Fruit fly (Drosophila melanogaster) whole organism, prepupa: ENCODE data around the gene CG10286.

Source experiments
- Blimp-1 ChIP-seq: fragments of 200-800 bp; sonication (Bioruptor generic); optimal IDR thresholded peaks from 3 replicates; lab custom pipeline; 2017; ENCODE audit warnings: missing biosample characterization, missing genetic modification characterization, mild to moderate bottlenecking, moderate library complexity, missing genetic modification reagents
- CG10631 ChIP-seq: fragments of 200-800 bp; sonication (Bioruptor generic); optimal IDR thresholded peaks from 2 replicates; lab custom pipeline; 2016; ENCODE audit warnings: missing biosample characterization, missing genetic modification characterization
- CG15336 ChIP-seq: fragments of 200-800 bp; sonication (Bioruptor generic); IDR thresholded peaks from 2 replicates; pipeline ENCODE4 v1.3.6; 2022; ENCODE audit warnings: missing biosample characterization, missing genetic modification characterization
- CG1621 ChIP-seq: fragments of 200-800 bp; sonication (Bioruptor generic); optimal IDR thresholded peaks from 3 replicates; lab custom pipeline; 2018; ENCODE audit warnings: missing biosample characterization, mild to moderate bottlenecking, missing genetic modification characterization
- CG16779 ChIP-seq: fragments of 200-800 bp; sonication (Bioruptor generic); optimal IDR thresholded peaks from 3 replicates; lab custom pipeline; 2017; ENCODE audit warnings: missing biosample characterization, mild to moderate bottlenecking, missing genetic modification characterization
- CG34406 ChIP-seq: fragments of 200-800 bp; sonication (Bioruptor generic); optimal IDR thresholded peaks from 3 replicates; lab custom pipeline; 2016; ENCODE audit warnings: missing biosample characterization, missing genetic modification characterization
- CG3919 ChIP-seq: fragments of 200-800 bp; sonication (Bioruptor generic); optimal IDR thresholded peaks from 3 replicates; lab custom pipeline; 2016; ENCODE audit warnings: missing biosample characterization, missing genetic modification characterization
- CG6276 ChIP-seq: fragments of 200-800 bp; sonication (Bioruptor generic); optimal IDR thresholded peaks from 2 replicates; lab custom pipeline; 2017; ENCODE audit warnings: missing biosample characterization, mild to moderate bottlenecking, missing genetic modification characterization
- CG6792 ChIP-seq: fragments of 200-800 bp; sonication (Bioruptor generic); optimal IDR thresholded peaks from 3 replicates; lab custom pipeline; 2016; ENCODE audit warnings: missing biosample characterization, missing genetic modification characterization
- CG6808 ChIP-seq: fragments of 200-800 bp; sonication (Bioruptor generic); optimal IDR thresholded peaks from 3 replicates; lab custom pipeline; 2017; ENCODE audit warnings: missing biosample characterization, missing genetic modification characterization, mild to moderate bottlenecking, moderate library complexity, missing genetic modification reagents
- CG7368 ChIP-seq: fragments of 200-800 bp; sonication (Bioruptor generic); optimal IDR thresholded peaks from 3 replicates; lab custom pipeline; 2016; ENCODE audit warnings: missing biosample characterization, missing genetic modification characterization
- CG8119 ChIP-seq: fragments of 200-800 bp; sonication (Bioruptor generic); IDR thresholded peaks from 3 replicates; pipeline ENCODE4 v1.3.6; 2022; ENCODE audit warnings: missing biosample characterization, missing genetic modification characterization
- CG8319 ChIP-seq: fragments of 200-800 bp; sonication (Bioruptor generic); optimal IDR thresholded peaks from 3 replicates; lab custom pipeline; 2016; ENCODE audit warnings: missing biosample characterization, missing genetic modification characterization
- Eip78C ChIP-seq: fragments of 200-800 bp; sonication (Bioruptor generic); peaks from one replicate; lab custom pipeline; 2016; ENCODE audit warnings: missing biosample characterization, missing genetic modification characterization
- Ets96B ChIP-seq: fragments of 200-800 bp; optimal IDR thresholded peaks from 2 replicates; lab custom pipeline; 2019; ENCODE audit warnings: missing biosample characterization, mild to moderate bottlenecking, missing genetic modification characterization, moderate library complexity
- Hr39 ChIP-seq: fragments of 200-800 bp; sonication (Bioruptor generic); optimal IDR thresholded peaks from 2 replicates; lab custom pipeline; 2016; ENCODE audit warnings: missing biosample characterization, missing genetic modification characterization
- Hr4 ChIP-seq: fragments of 200-800 bp; sonication (Bioruptor generic); optimal IDR thresholded peaks from 3 replicates; lab custom pipeline; 2016; ENCODE audit warnings: missing biosample characterization, missing genetic modification characterization
- Lpt ChIP-seq: fragments of 200-800 bp; sonication (Bioruptor generic); optimal IDR thresholded peaks from 3 replicates; lab custom pipeline; 2016; ENCODE audit warnings: missing biosample characterization, missing genetic modification characterization
- Met ChIP-seq: fragments of 200-800 bp; sonication (Bioruptor generic); optimal IDR thresholded peaks from 3 replicates; lab custom pipeline; 2016; ENCODE audit warnings: missing biosample characterization, missing genetic modification characterization
- OdsH ChIP-seq: fragments of 200-800 bp; sonication (Bioruptor generic); optimal IDR thresholded peaks from 3 replicates; lab custom pipeline; 2016; ENCODE audit warnings: missing biosample characterization, missing genetic modification characterization
- Smox ChIP-seq: fragments of 200-800 bp; sonication (Bioruptor generic); optimal IDR thresholded peaks from 3 replicates; lab custom pipeline; 2016; ENCODE audit warnings: missing biosample characterization, missing genetic modification characterization
- Sox102F ChIP-seq: fragments of 200-800 bp; sonication (Bioruptor generic); optimal IDR thresholded peaks from 2 replicates; lab custom pipeline; 2016; ENCODE audit warnings: missing biosample characterization, mild to moderate bottlenecking, missing genetic modification characterization
- Sox14 ChIP-seq: fragments of 200-800 bp; sonication (Bioruptor generic); optimal IDR thresholded peaks from 3 replicates; lab custom pipeline; 2016; ENCODE audit warnings: missing biosample characterization, missing genetic modification characterization
- Sox15 ChIP-seq: fragments of 200-800 bp; sonication (Bioruptor generic); optimal IDR thresholded peaks from 3 replicates; lab custom pipeline; 2016; ENCODE audit warnings: missing biosample characterization, missing genetic modification characterization
- dac ChIP-seq: fragments of 200-800 bp; sonication (Bioruptor generic); optimal IDR thresholded peaks from 2 replicates; lab custom pipeline; 2017; ENCODE audit warnings: missing biosample characterization, mild to moderate bottlenecking, missing genetic modification characterization
- dsx ChIP-seq: fragments of 200-800 bp; optimal IDR thresholded peaks from 3 replicates; lab custom pipeline; 2019; ENCODE audit warnings: missing biosample characterization, mild to moderate bottlenecking, missing genetic modification characterization, moderate library complexity; ENCODE audit not compliant: poor library complexity, severe bottlenecking
- eg ChIP-seq: fragments of 200-800 bp; sonication (Bioruptor generic); IDR thresholded peaks from 3 replicates; pipeline ENCODE4 v1.3.6; 2022; ENCODE audit warnings: missing biosample characterization, missing genetic modification characterization
- esn ChIP-seq: fragments of 200-800 bp; sonication (Bioruptor generic); optimal IDR thresholded peaks from 2 replicates; lab custom pipeline; 2016; ENCODE audit warnings: missing biosample characterization, mild to moderate bottlenecking, missing genetic modification characterization, moderate library complexity
- fd59A ChIP-seq: fragments of 200-800 bp; sonication (Bioruptor generic); optimal IDR thresholded peaks from 2 replicates; lab custom pipeline; 2017; ENCODE audit warnings: missing biosample characterization, mild to moderate bottlenecking, missing genetic modification characterization, missing genetic modification reagents
- fd85E ChIP-seq: fragments of 200-800 bp; sonication (Bioruptor generic); optimal IDR thresholded peaks from 3 replicates; lab custom pipeline; 2016; ENCODE audit warnings: missing biosample characterization, missing genetic modification characterization
- pdm3 ChIP-seq: fragments of 200-800 bp; sonication (Bioruptor generic); optimal IDR thresholded peaks from 3 replicates; lab custom pipeline; 2016; ENCODE audit warnings: missing biosample characterization, missing genetic modification characterization
- salr ChIP-seq, 2 experiments: fragments of 200-800 bp; sonication (Bioruptor generic); optimal IDR thresholded peaks; 3 replicates each; lab custom pipeline; 2016 to 2018; ENCODE audit warnings: missing biosample characterization in 2 of 2, missing genetic modification characterization in 2 of 2, mild to moderate bottlenecking in 1 of 2
- svp ChIP-seq: fragments of 200-800 bp; sonication (Bioruptor generic); peaks from one replicate; lab custom pipeline; 2016; ENCODE audit warnings: missing biosample characterization, missing genetic modification characterization
- topi ChIP-seq: fragments of 200-800 bp; sonication (Bioruptor generic); optimal IDR thresholded peaks from 3 replicates; lab custom pipeline; 2016; ENCODE audit warnings: missing biosample characterization, missing genetic modification characterization
- vri ChIP-seq: fragments of 200-800 bp; sonication (Bioruptor generic); optimal IDR thresholded peaks from 3 replicates; lab custom pipeline; 2016; ENCODE audit warnings: missing biosample characterization, mild to moderate bottlenecking, missing genetic modification characterization

Gene CG10286

DNA sequence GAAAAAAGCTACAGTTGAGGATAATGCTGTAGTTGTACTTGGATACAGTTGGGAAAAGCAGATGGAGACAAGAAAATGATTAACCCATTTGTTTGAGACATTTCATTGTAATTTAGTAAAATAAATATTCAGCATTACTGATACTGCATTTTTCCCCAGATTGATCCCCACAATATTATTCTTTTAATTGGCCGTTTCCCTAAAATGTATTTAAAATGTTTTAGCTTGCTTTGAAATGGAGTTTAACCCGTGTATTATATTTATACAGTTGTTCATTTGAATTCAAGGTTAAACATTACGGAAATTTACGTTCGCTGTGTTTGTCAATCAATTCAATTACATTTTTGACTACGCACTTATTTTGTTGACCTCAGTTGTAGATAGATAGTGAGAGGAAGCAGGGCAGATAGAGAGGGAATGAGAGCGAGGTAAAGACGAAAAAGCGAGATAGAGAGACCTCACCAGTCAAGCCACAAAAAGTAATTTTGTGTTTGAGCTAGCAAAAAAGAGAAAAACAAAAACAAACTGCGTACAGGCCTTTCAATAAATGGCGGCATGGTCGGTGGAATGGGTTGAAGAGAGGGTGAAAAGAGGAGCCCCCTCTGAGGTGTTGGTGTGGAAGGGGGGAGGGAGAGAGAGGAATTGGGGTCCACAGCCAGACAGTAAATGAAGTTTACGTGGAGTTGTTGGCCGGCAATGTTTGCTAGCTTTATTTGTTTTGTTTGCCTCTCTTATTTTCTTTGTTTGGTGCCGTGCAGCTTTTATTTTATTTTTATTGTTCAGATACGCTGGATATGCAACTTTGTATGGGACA lies 41.9 kb downstream of the CG10286 start (continued):
- TF ChIP-seq Met (GFP tag; lab: Kevin White, UChicago), result peak; percentile 79
- peak; percentile 75 for TF ChIP-seq topi (GFP tag; lab: Kevin White, UChicago)
- peak; percentile 65 to 94 for TF ChIP-seq salr (GFP tag; optimal IDR thresholded peaks at IDR 0.05; lab: Kevin White, UChicago)
- peak; percentile 73 for TF ChIP-seq Sox15
- peak; percentile 72 for TF ChIP-seq CG8319 (GFP tag; lab: Kevin White, UChicago)
- TF ChIP-seq Smox (GFP tag; lab: Kevin White, UChicago), result peak; percentile 77
- peak; percentile 23 for TF ChIP-seq vri
- TF ChIP-seq esn (GFP tag; lab: Kevin White, UChicago), result peak; percentile 86
- peak; percentile 99 for TF ChIP-seq dsx (GFP tag; lab: Kevin White, UChicago)
- peak; percentile 84 for TF ChIP-seq CG8119 (GFP tag; lab: Robert Waterston, UW)
- TF ChIP-seq pdm3 (GFP tag; lab: Kevin White, UChicago), result peak; percentile 87
- peak; percentile 87 for TF ChIP-seq Sox14 (GFP tag; lab: Kevin White, UChicago)
- peak; percentile 63 for TF ChIP-seq CG1621 (tag; lab: Kevin White, UChicago)
- TF ChIP-seq CG34406 (GFP tag; lab: Kevin White, UChicago), result peak; percentile 79
- TF ChIP-seq eg (GFP tag; lab: Robert Waterston, UW), result peak; percentile 61
- peak; percentile 86 for TF ChIP-seq CG6276 (GFP tag; lab: Kevin White, UChicago)
- TF ChIP-seq Ets96B (tag; lab: Kevin White, UChicago), result peak; percentile 63
- TF ChIP-seq Eip78C (GFP tag; lab: Kevin White, UChicago), result peak; percentile 97
- peak; percentile 94 for TF ChIP-seq Hr4 (GFP tag; lab: Kevin White, UChicago)
- TF ChIP-seq dac, result peak; percentile 76
- TF ChIP-seq CG10631 (GFP tag; lab: Kevin White, UChicago), result peak; percentile 87
- peak; percentile 81 for TF ChIP-seq CG6792 (GFP tag; lab: Kevin White, UChicago)
- peak; percentile 24 for TF ChIP-seq fd85E (GFP tag; lab: Kevin White, UChicago)
- peak; percentile 75 for TF ChIP-seq Sox102F (GFP tag; lab: Kevin White, UChicago)
- peak; percentile 74 for TF ChIP-seq Lpt
- peak; percentile 75 for TF ChIP-seq CG16779 (tag; lab: Kevin White, UChicago)
- TF ChIP-seq OdsH (GFP tag; lab: Kevin White, UChicago), result peak; percentile 86
- TF ChIP-seq Blimp-1 (GFP tag; lab: Kevin White, UChicago), result no peak
- TF ChIP-seq CG6808 (GFP tag; lab: Kevin White, UChicago), result peak; percentile 75

DNA sequence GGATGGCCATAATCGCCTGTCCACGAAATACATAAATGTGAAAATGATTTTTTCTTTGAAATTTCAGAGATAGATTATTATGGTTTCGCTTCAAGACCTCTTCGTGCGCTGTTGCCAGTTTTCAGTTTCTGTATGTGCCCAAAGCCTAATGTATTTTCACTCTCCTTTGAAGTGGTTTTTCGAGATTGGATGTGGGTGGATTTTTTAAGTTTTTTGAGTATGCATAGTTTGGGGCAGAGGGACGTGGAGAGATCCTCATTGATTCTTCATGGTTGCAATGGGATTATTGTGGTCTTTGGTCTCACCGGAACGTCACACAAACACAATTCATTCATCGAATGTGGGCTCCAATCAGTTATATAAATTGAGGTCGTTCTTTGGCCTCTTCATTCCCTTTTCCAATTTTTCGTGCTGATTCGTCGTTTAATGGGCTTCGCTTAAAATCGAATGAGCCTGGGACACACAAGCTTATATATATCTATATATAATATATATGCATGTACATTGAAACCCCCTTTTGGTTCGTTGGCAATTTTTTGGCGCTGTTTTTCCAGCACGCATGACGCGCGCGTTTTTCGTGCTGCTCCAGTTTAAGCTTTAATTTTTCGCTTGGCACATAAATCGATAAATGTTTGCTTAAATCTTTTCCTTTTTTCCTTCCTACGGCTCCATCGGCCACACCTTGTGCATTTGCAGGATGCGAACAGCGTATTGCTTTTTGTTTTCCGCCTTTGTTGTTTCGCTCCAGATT lies 42.9 kb downstream of the CG10286 start:
- TF ChIP-seq Hr39 (GFP tag; lab: Kevin White, UChicago) (no peak), CG15336 (GFP tag; lab: Robert Waterston, UW) (0 out of 2 replicates have a peak, but pooled peaks have one; percentile 15), Eip78C (GFP tag; lab: Kevin White, UChicago) (no peak), svp (GFP tag; lab: Kevin White, UChicago) (peak; percentile 77)
- TF ChIP-seq, all 60 proteins: peak for 2

DNA sequence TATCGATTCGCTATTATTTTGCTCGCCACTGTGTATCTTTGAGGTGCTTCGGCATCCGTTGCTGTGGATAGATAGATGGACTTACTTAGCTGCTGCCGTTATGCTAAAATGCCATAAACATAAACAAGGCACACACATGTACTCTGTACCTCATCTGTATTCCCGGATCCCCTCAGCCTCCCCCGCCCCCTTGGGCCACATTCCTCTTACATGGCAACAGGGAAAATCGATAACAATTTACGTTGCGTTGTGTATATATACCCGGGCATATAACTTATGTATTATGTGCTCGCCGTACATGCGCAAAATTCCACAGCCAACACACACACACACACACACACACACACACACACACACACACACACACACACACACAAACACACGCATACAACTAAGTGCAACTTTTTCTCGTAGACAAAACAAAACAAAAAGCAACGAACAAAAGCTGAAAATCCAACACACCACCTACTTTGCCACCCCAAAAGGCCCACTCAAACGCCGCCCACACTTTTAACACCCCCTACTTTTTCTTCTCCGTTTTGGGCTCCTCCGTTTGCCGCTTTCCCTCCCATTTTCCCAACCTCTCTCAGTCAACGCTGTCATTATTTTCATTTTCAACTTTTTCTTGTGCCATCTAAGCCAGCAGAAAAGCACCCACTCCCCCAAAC lies 45.1 kb downstream of the CG10286 start:
- no peak for TF ChIP-seq fd59A (GFP tag; lab: Kevin White, UChicago)
- TF ChIP-seq CG3919, result no peak
- TF ChIP-seq Eip78C (GFP tag; lab: Kevin White, UChicago), result peak; percentile 28
- TF ChIP-seq CG7368 (GFP tag; lab: Kevin White, UChicago), result no peak
- TF ChIP-seq, all 60 proteins: peak for 1
